Fruit fly (Drosophila melanogaster) whole organism, prepupa: ENCODE data around the gene Srp54k.

ENCODE experiments used
- Blimp-1 ChIP-seq: fragments of 200-800 bp; sonication (Bioruptor generic); optimal IDR thresholded peaks from 3 replicates; lab custom pipeline; 2017; ENCODE audit warnings: missing biosample characterization, missing genetic modification characterization, mild to moderate bottlenecking, moderate library complexity, missing genetic modification reagents
- CG10631 ChIP-seq: fragments of 200-800 bp; sonication (Bioruptor generic); optimal IDR thresholded peaks from 2 replicates; lab custom pipeline; 2016; ENCODE audit warnings: missing biosample characterization, missing genetic modification characterization
- CG10669 ChIP-seq: fragments of 200-800 bp; sonication (Bioruptor generic); optimal IDR thresholded peaks from 3 replicates; lab custom pipeline; 2018; ENCODE audit warnings: missing biosample characterization, mild to moderate bottlenecking, missing genetic modification characterization, moderate library complexity
- CG11762 ChIP-seq: fragments of 200-800 bp; sonication (Bioruptor generic); optimal IDR thresholded peaks from 3 replicates; lab custom pipeline; 2016; ENCODE audit warnings: missing biosample characterization, missing genetic modification characterization; ENCODE audit not compliant: insufficient read depth
- CG11902 ChIP-seq: fragments of 200-800 bp; sonication (Bioruptor generic); optimal IDR thresholded peaks from 3 replicates; lab custom pipeline; 2016; ENCODE audit warnings: missing biosample characterization, missing genetic modification characterization
- CG15336 ChIP-seq: fragments of 200-800 bp; sonication (Bioruptor generic); IDR thresholded peaks from 2 replicates; pipeline ENCODE4 v1.3.6; 2022; ENCODE audit warnings: missing biosample characterization, missing genetic modification characterization
- CG1621 ChIP-seq: fragments of 200-800 bp; sonication (Bioruptor generic); optimal IDR thresholded peaks from 3 replicates; lab custom pipeline; 2018; ENCODE audit warnings: missing biosample characterization, mild to moderate bottlenecking, missing genetic modification characterization
- CG16779 ChIP-seq: fragments of 200-800 bp; sonication (Bioruptor generic); optimal IDR thresholded peaks from 3 replicates; lab custom pipeline; 2017; ENCODE audit warnings: missing biosample characterization, mild to moderate bottlenecking, missing genetic modification characterization
- CG3032 ChIP-seq: fragments of 200-800 bp; optimal IDR thresholded peaks from 2 replicates; lab custom pipeline; 2019; ENCODE audit warnings: missing biosample characterization, mild to moderate bottlenecking, missing genetic modification characterization, moderate library complexity
- CG31627 ChIP-seq: fragments of 200-800 bp; sonication (Bioruptor generic); optimal IDR thresholded peaks from 3 replicates; lab custom pipeline; 2016; ENCODE audit warnings: missing biosample characterization, missing genetic modification characterization
- CG32006 ChIP-seq: fragments of 200-800 bp; sonication (Bioruptor generic); optimal IDR thresholded peaks from 3 replicates; lab custom pipeline; 2017; ENCODE audit warnings: missing biosample characterization, mild to moderate bottlenecking, missing genetic modification characterization
- CG34406 ChIP-seq: fragments of 200-800 bp; sonication (Bioruptor generic); optimal IDR thresholded peaks from 3 replicates; lab custom pipeline; 2016; ENCODE audit warnings: missing biosample characterization, missing genetic modification characterization
- CG3919 ChIP-seq: fragments of 200-800 bp; sonication (Bioruptor generic); optimal IDR thresholded peaks from 3 replicates; lab custom pipeline; 2016; ENCODE audit warnings: missing biosample characterization, missing genetic modification characterization
- CG4318 ChIP-seq: fragments of 200-800 bp; sonication (Bioruptor generic); optimal IDR thresholded peaks from 3 replicates; lab custom pipeline; 2017; ENCODE audit warnings: missing biosample characterization, mild to moderate bottlenecking, missing genetic modification characterization
- CG6163 ChIP-seq: fragments of 200-800 bp; sonication (Bioruptor generic); IDR thresholded peaks from 3 replicates; pipeline ENCODE4 v1.3.6; 2022; ENCODE audit warnings: missing biosample characterization, missing genetic modification characterization
- CG6854 ChIP-seq: fragments of 200-800 bp; sonication (Bioruptor generic); optimal IDR thresholded peaks from 2 replicates; lab custom pipeline; 2017; ENCODE audit warnings: missing biosample characterization, mild to moderate bottlenecking, missing genetic modification characterization
- CG7368 ChIP-seq: fragments of 200-800 bp; sonication (Bioruptor generic); optimal IDR thresholded peaks from 3 replicates; lab custom pipeline; 2016; ENCODE audit warnings: missing biosample characterization, missing genetic modification characterization
- CG8119 ChIP-seq: fragments of 200-800 bp; sonication (Bioruptor generic); IDR thresholded peaks from 3 replicates; pipeline ENCODE4 v1.3.6; 2022; ENCODE audit warnings: missing biosample characterization, missing genetic modification characterization
- CG8319 ChIP-seq: fragments of 200-800 bp; sonication (Bioruptor generic); optimal IDR thresholded peaks from 3 replicates; lab custom pipeline; 2016; ENCODE audit warnings: missing biosample characterization, missing genetic modification characterization
- CG8632 ChIP-seq: fragments of 200-800 bp; sonication (Bioruptor generic); optimal IDR thresholded peaks from 3 replicates; lab custom pipeline; 2016; ENCODE audit warnings: missing biosample characterization, missing genetic modification characterization
- CG9139 ChIP-seq: fragments of 200-800 bp; sonication (Bioruptor generic); optimal IDR thresholded peaks from 3 replicates; lab custom pipeline; 2017; ENCODE audit warnings: missing biosample characterization, mild to moderate bottlenecking, missing genetic modification characterization
- Eip75B ChIP-seq: fragments of 200-800 bp; sonication (Bioruptor generic); optimal IDR thresholded peaks from 3 replicates; lab custom pipeline; 2016; ENCODE audit warnings: missing biosample characterization, missing genetic modification characterization
- Eip78C ChIP-seq: fragments of 200-800 bp; sonication (Bioruptor generic); peaks from one replicate; lab custom pipeline; 2016; ENCODE audit warnings: missing biosample characterization, missing genetic modification characterization
- Eip93F ChIP-seq: fragments of 200-800 bp; sonication (Bioruptor generic); optimal IDR thresholded peaks from 2 replicates; lab custom pipeline; 2016; ENCODE audit warnings: missing biosample characterization, mild to moderate bottlenecking, missing genetic modification characterization
- Ets21C ChIP-seq: fragments of 200-800 bp; sonication (Bioruptor generic); optimal IDR thresholded peaks from 3 replicates; lab custom pipeline; 2016; ENCODE audit warnings: missing biosample characterization, missing genetic modification characterization
- Ets96B ChIP-seq: fragments of 200-800 bp; optimal IDR thresholded peaks from 2 replicates; lab custom pipeline; 2019; ENCODE audit warnings: missing biosample characterization, mild to moderate bottlenecking, missing genetic modification characterization, moderate library complexity
- Gug ChIP-seq: fragments of 200-800 bp; sonication (Bioruptor generic); IDR thresholded peaks from 2 replicates; pipeline ENCODE4 v1.3.6; 2022; ENCODE audit warnings: missing biosample characterization, missing genetic modification characterization
- Hr38 ChIP-seq: sonication (Bioruptor generic); optimal IDR thresholded peaks from 2 replicates; lab custom pipeline; 2016; ENCODE audit warnings: missing biosample characterization, missing genetic modification characterization
- Hr4 ChIP-seq: fragments of 200-800 bp; sonication (Bioruptor generic); optimal IDR thresholded peaks from 3 replicates; lab custom pipeline; 2016; ENCODE audit warnings: missing biosample characterization, missing genetic modification characterization
- Met ChIP-seq: fragments of 200-800 bp; sonication (Bioruptor generic); optimal IDR thresholded peaks from 3 replicates; lab custom pipeline; 2016; ENCODE audit warnings: missing biosample characterization, missing genetic modification characterization
- OdsH ChIP-seq: fragments of 200-800 bp; sonication (Bioruptor generic); optimal IDR thresholded peaks from 3 replicates; lab custom pipeline; 2016; ENCODE audit warnings: missing biosample characterization, missing genetic modification characterization
- Smox ChIP-seq: fragments of 200-800 bp; sonication (Bioruptor generic); optimal IDR thresholded peaks from 3 replicates; lab custom pipeline; 2016; ENCODE audit warnings: missing biosample characterization, missing genetic modification characterization
- Sox102F ChIP-seq: fragments of 200-800 bp; sonication (Bioruptor generic); optimal IDR thresholded peaks from 2 replicates; lab custom pipeline; 2016; ENCODE audit warnings: missing biosample characterization, mild to moderate bottlenecking, missing genetic modification characterization
- Sox15 ChIP-seq: fragments of 200-800 bp; sonication (Bioruptor generic); optimal IDR thresholded peaks from 3 replicates; lab custom pipeline; 2016; ENCODE audit warnings: missing biosample characterization, missing genetic modification characterization
- acj6 ChIP-seq: fragments of 200-800 bp; sonication (Bioruptor generic); optimal IDR thresholded peaks from 3 replicates; lab custom pipeline; 2016; ENCODE audit warnings: missing biosample characterization, missing genetic modification characterization
- dac ChIP-seq: fragments of 200-800 bp; sonication (Bioruptor generic); optimal IDR thresholded peaks from 2 replicates; lab custom pipeline; 2017; ENCODE audit warnings: missing biosample characterization, mild to moderate bottlenecking, missing genetic modification characterization
- dsx ChIP-seq: fragments of 200-800 bp; optimal IDR thresholded peaks from 3 replicates; lab custom pipeline; 2019; ENCODE audit warnings: missing biosample characterization, mild to moderate bottlenecking, missing genetic modification characterization, moderate library complexity; ENCODE audit not compliant: poor library complexity, severe bottlenecking
- eg ChIP-seq: fragments of 200-800 bp; sonication (Bioruptor generic); IDR thresholded peaks from 3 replicates; pipeline ENCODE4 v1.3.6; 2022; ENCODE audit warnings: missing biosample characterization, missing genetic modification characterization
- esn ChIP-seq: fragments of 200-800 bp; sonication (Bioruptor generic); optimal IDR thresholded peaks from 2 replicates; lab custom pipeline; 2016; ENCODE audit warnings: missing biosample characterization, mild to moderate bottlenecking, missing genetic modification characterization, moderate library complexity
- fkh ChIP-seq: fragments of 200-800 bp; sonication (Bioruptor generic); optimal IDR thresholded peaks from 3 replicates; lab custom pipeline; 2017; ENCODE audit warnings: missing biosample characterization, mild to moderate bottlenecking, missing genetic modification characterization, moderate library complexity
- lz ChIP-seq: fragments of 200-800 bp; sonication (Bioruptor generic); optimal IDR thresholded peaks from 3 replicates; lab custom pipeline; 2016; ENCODE audit warnings: missing biosample characterization, missing genetic modification characterization
- net ChIP-seq: fragments of 200-800 bp; sonication (Bioruptor generic); optimal IDR thresholded peaks from 3 replicates; lab custom pipeline; 2016; ENCODE audit warnings: missing biosample characterization, missing genetic modification characterization
- salr ChIP-seq, 2 experiments: fragments of 200-800 bp; sonication (Bioruptor generic); optimal IDR thresholded peaks; 3 replicates each; lab custom pipeline; 2016 to 2018; ENCODE audit warnings: missing biosample characterization in 2 of 2, missing genetic modification characterization in 2 of 2, mild to moderate bottlenecking in 1 of 2
- spab ChIP-seq: fragments of 200-800 bp; sonication (Bioruptor generic); optimal IDR thresholded peaks from 2 replicates; lab custom pipeline; 2017; ENCODE audit warnings: missing biosample characterization, mild to moderate bottlenecking, missing genetic modification characterization, missing genetic modification reagents
- ss ChIP-seq, 2 experiments: fragments of 200-800 bp; sonication (Bioruptor generic); optimal IDR thresholded peaks; 2 replicates in 1 of 2; 3 replicates in 1 of 2; lab custom pipeline; 2017 to 2018; ENCODE audit warnings: mild to moderate bottlenecking in 2 of 2, missing biosample characterization in 2 of 2, missing genetic modification characterization in 2 of 2, moderate library complexity in 1 of 2
- topi ChIP-seq: fragments of 200-800 bp; sonication (Bioruptor generic); optimal IDR thresholded peaks from 3 replicates; lab custom pipeline; 2016; ENCODE audit warnings: missing biosample characterization, missing genetic modification characterization

Gene Srp54k

DNA sequence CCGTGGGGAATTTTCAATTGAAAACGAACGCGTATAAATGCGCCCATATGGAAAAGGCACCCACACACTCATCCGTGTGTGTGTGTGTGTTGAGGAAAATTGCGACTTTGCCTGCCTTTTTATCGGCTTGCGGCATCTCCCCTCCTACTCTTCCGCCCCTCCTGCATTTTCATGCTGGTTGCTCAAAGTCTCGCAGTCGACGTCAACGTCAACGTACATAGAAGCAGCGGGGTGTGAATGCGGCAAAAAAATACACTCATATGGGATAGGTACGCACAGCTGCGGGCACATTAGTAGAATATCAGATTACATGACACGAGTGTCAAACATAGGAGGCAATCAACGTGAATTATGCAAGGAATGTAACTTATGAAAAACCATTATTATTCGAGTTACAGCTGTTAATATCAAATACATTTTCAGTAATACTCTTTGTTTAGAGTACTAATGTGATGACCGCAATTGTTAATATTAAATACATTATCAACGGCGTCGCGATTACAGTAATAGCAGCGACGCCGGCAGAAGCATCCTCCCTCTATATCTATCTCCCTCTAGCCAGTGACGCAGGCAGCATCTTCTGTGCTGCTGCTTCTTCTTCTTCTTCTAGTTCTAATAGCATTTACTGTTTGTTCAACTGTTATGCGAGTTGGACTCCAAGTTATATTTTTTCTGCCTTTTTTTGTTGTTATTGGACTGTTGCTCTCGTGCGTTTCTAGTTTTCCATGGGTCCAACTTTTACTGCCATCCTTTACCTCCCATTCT is 34.5 kb downstream of the Srp54k start (continued):
- peak; percentile 62 to 80 for TF ChIP-seq ss (GFP tag; optimal IDR thresholded peaks at IDR 0.05; lab: Kevin White, UChicago)
- TF ChIP-seq acj6 (GFP tag; lab: Kevin White, UChicago), result peak; percentile 89
- peak; percentile 81 to 82 for TF ChIP-seq salr (GFP tag; optimal IDR thresholded peaks at IDR 0.05; lab: Kevin White, UChicago)
- peak; percentile 85 for TF ChIP-seq Met (GFP tag; lab: Kevin White, UChicago)
- TF ChIP-seq Blimp-1 (GFP tag; lab: Kevin White, UChicago), result no peak
- peak; percentile 78 for TF ChIP-seq Smox (GFP tag; lab: Kevin White, UChicago)
- peak; percentile 79 for TF ChIP-seq fkh
- TF ChIP-seq CG16779 (tag; lab: Kevin White, UChicago), result peak; percentile 85
- TF ChIP-seq dac (GFP tag; lab: Kevin White, UChicago), result peak; percentile 91
- TF ChIP-seq Sox15, result peak; percentile 75
- peak; percentile 62 for TF ChIP-seq CG6854 (GFP tag; lab: Kevin White, UChicago)
- peak; percentile 89 for TF ChIP-seq Eip75B (GFP tag; lab: Kevin White, UChicago)
- peak; percentile 86 for TF ChIP-seq net (GFP tag; lab: Kevin White, UChicago)
- peak; percentile 81 for TF ChIP-seq CG11762
- TF ChIP-seq CG3032 (tag; lab: Kevin White, UChicago), result peak; percentile 78
- TF ChIP-seq Hr4 (GFP tag; lab: Kevin White, UChicago), result peak; percentile 95
- peak; percentile 92 for TF ChIP-seq Ets96B (tag; lab: Kevin White, UChicago)
- TF ChIP-seq Eip78C, result peak; percentile 96

DNA sequence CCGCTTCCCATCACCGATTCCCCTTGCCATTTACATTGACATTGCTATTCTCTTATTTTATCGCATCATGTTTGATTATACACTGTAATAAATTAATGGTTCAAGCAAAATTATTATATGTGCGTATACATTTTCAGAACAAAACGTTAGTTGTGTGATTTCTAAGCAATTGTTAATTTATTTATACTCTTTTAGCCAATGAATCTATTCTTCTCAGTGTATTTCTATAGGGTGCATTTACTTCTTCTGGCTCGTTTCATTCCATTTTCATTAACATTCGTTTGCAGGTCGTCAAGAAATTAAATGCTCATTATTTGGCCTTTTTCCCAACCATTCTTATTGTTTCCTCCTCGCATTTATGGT is 35.1 kb downstream of the Srp54k start:
- TF ChIP-seq CG3919 (GFP tag; lab: Kevin White, UChicago) (peak; percentile 47), dsx (GFP tag; lab: Kevin White, UChicago) (peak; percentile 24), OdsH (GFP tag; lab: Kevin White, UChicago) (peak; percentile 68), CG8632 (peak; percentile 18), lz (GFP tag; lab: Kevin White, UChicago) (peak; percentile 13), CG31627 (GFP tag; lab: Kevin White, UChicago) (peak; percentile 47), CG6163 (peak; percentile 81), esn (no peak), CG7368 (GFP tag; lab: Kevin White, UChicago) (peak; percentile 19), CG4318 (GFP tag; lab: Kevin White, UChicago) (no peak), net (GFP tag; lab: Kevin White, UChicago) (peak; percentile 15), Sox102F (GFP tag; lab: Kevin White, UChicago) (peak; percentile 12), CG10669 (GFP tag; lab: Kevin White, UChicago) (peak; percentile 32), Hr38 (GFP tag; lab: Kevin White, UChicago) (no peak), Ets21C (GFP tag; lab: Kevin White, UChicago) (no peak), CG11762 (peak; percentile 8), acj6 (GFP tag; lab: Kevin White, UChicago) (peak; percentile 66), Blimp-1 (GFP tag; lab: Kevin White, UChicago) (no peak), CG6854 (GFP tag; lab: Kevin White, UChicago) (no peak), CG10631 (peak; percentile 41), CG8119 (GFP tag; lab: Robert Waterston, UW) (peak; percentile 67), fkh (no peak), CG32006 (GFP tag; lab: Kevin White, UChicago) (peak; percentile 40), CG3032 (tag; lab: Kevin White, UChicago) (peak; percentile 58), dac (GFP tag; lab: Kevin White, UChicago) (no peak), CG9139 (GFP tag; lab: Kevin White, UChicago) (no peak), Ets96B (tag; lab: Kevin White, UChicago) (peak; percentile 65), Met (GFP tag; lab: Kevin White, UChicago) (no peak), Gug (GFP tag; lab: Robert Waterston, UW) (peak; percentile 61), CG11902 (GFP tag; lab: Kevin White, UChicago) (peak; percentile 15), CG15336 (GFP tag; lab: Robert Waterston, UW) (peak; percentile 72), Eip93F (no peak), ss (GFP tag; optimal IDR thresholded peaks at IDR 0.05; lab: Kevin White, UChicago) (no peak), salr (GFP tag; optimal IDR thresholded peaks at IDR 0.05; lab: Kevin White, UChicago) (peak in 1 of 2 experiments; percentile 6), eg (GFP tag; lab: Robert Waterston, UW) (peak; percentile 86), CG1621 (tag; lab: Kevin White, UChicago) (peak; percentile 34), CG34406 (GFP tag; lab: Kevin White, UChicago) (peak; percentile 29), CG8319 (GFP tag; lab: Kevin White, UChicago) (no peak), topi (GFP tag; lab: Kevin White, UChicago) (peak; percentile 2), spab (GFP tag; lab: Kevin White, UChicago) (no peak)
